Fruit fly (Drosophila melanogaster) whole organism, prepupa: ENCODE measurements around the gene CG6726.

Experiments used
- Blimp-1 ChIP-seq: fragments of 200-800 bp; sonication (Bioruptor generic); optimal IDR thresholded peaks from 3 replicates; lab custom pipeline; 2017; ENCODE audit warnings: missing biosample characterization, missing genetic modification characterization, mild to moderate bottlenecking, moderate library complexity, missing genetic modification reagents
- CG10631 ChIP-seq: fragments of 200-800 bp; sonication (Bioruptor generic); optimal IDR thresholded peaks from 2 replicates; lab custom pipeline; 2016; ENCODE audit warnings: missing biosample characterization, missing genetic modification characterization
- CG10669 ChIP-seq: fragments of 200-800 bp; sonication (Bioruptor generic); optimal IDR thresholded peaks from 3 replicates; lab custom pipeline; 2018; ENCODE audit warnings: missing biosample characterization, mild to moderate bottlenecking, missing genetic modification characterization, moderate library complexity
- CG11294 ChIP-seq: fragments of 200-800 bp; sonication (Bioruptor generic); IDR thresholded peaks from 2 replicates; pipeline ENCODE4 v1.3.6; 2022; ENCODE audit warnings: missing biosample characterization, missing genetic modification characterization
- CG11762 ChIP-seq: fragments of 200-800 bp; sonication (Bioruptor generic); optimal IDR thresholded peaks from 3 replicates; lab custom pipeline; 2016; ENCODE audit warnings: missing biosample characterization, missing genetic modification characterization; ENCODE audit not compliant: insufficient read depth
- CG11902 ChIP-seq: fragments of 200-800 bp; sonication (Bioruptor generic); optimal IDR thresholded peaks from 3 replicates; lab custom pipeline; 2016; ENCODE audit warnings: missing biosample characterization, missing genetic modification characterization
- CG15336 ChIP-seq: fragments of 200-800 bp; sonication (Bioruptor generic); IDR thresholded peaks from 2 replicates; pipeline ENCODE4 v1.3.6; 2022; ENCODE audit warnings: missing biosample characterization, missing genetic modification characterization
- CG1621 ChIP-seq: fragments of 200-800 bp; sonication (Bioruptor generic); optimal IDR thresholded peaks from 3 replicates; lab custom pipeline; 2018; ENCODE audit warnings: missing biosample characterization, mild to moderate bottlenecking, missing genetic modification characterization
- CG16779 ChIP-seq: fragments of 200-800 bp; sonication (Bioruptor generic); optimal IDR thresholded peaks from 3 replicates; lab custom pipeline; 2017; ENCODE audit warnings: missing biosample characterization, mild to moderate bottlenecking, missing genetic modification characterization
- CG3032 ChIP-seq: fragments of 200-800 bp; optimal IDR thresholded peaks from 2 replicates; lab custom pipeline; 2019; ENCODE audit warnings: missing biosample characterization, mild to moderate bottlenecking, missing genetic modification characterization, moderate library complexity
- CG31627 ChIP-seq: fragments of 200-800 bp; sonication (Bioruptor generic); optimal IDR thresholded peaks from 3 replicates; lab custom pipeline; 2016; ENCODE audit warnings: missing biosample characterization, missing genetic modification characterization
- CG32006 ChIP-seq: fragments of 200-800 bp; sonication (Bioruptor generic); optimal IDR thresholded peaks from 3 replicates; lab custom pipeline; 2017; ENCODE audit warnings: missing biosample characterization, mild to moderate bottlenecking, missing genetic modification characterization
- CG4318 ChIP-seq: fragments of 200-800 bp; sonication (Bioruptor generic); optimal IDR thresholded peaks from 3 replicates; lab custom pipeline; 2017; ENCODE audit warnings: missing biosample characterization, mild to moderate bottlenecking, missing genetic modification characterization
- CG6163 ChIP-seq: fragments of 200-800 bp; sonication (Bioruptor generic); IDR thresholded peaks from 3 replicates; pipeline ENCODE4 v1.3.6; 2022; ENCODE audit warnings: missing biosample characterization, missing genetic modification characterization
- CG6792 ChIP-seq: fragments of 200-800 bp; sonication (Bioruptor generic); optimal IDR thresholded peaks from 3 replicates; lab custom pipeline; 2016; ENCODE audit warnings: missing biosample characterization, missing genetic modification characterization
- CG6854 ChIP-seq: fragments of 200-800 bp; sonication (Bioruptor generic); optimal IDR thresholded peaks from 2 replicates; lab custom pipeline; 2017; ENCODE audit warnings: missing biosample characterization, mild to moderate bottlenecking, missing genetic modification characterization
- CG7368 ChIP-seq: fragments of 200-800 bp; sonication (Bioruptor generic); optimal IDR thresholded peaks from 3 replicates; lab custom pipeline; 2016; ENCODE audit warnings: missing biosample characterization, missing genetic modification characterization
- CG8319 ChIP-seq: fragments of 200-800 bp; sonication (Bioruptor generic); optimal IDR thresholded peaks from 3 replicates; lab custom pipeline; 2016; ENCODE audit warnings: missing biosample characterization, missing genetic modification characterization
- CG8632 ChIP-seq: fragments of 200-800 bp; sonication (Bioruptor generic); optimal IDR thresholded peaks from 3 replicates; lab custom pipeline; 2016; ENCODE audit warnings: missing biosample characterization, missing genetic modification characterization
- CG9139 ChIP-seq: fragments of 200-800 bp; sonication (Bioruptor generic); optimal IDR thresholded peaks from 3 replicates; lab custom pipeline; 2017; ENCODE audit warnings: missing biosample characterization, mild to moderate bottlenecking, missing genetic modification characterization
- Eip75B ChIP-seq: fragments of 200-800 bp; sonication (Bioruptor generic); optimal IDR thresholded peaks from 3 replicates; lab custom pipeline; 2016; ENCODE audit warnings: missing biosample characterization, missing genetic modification characterization
- Eip78C ChIP-seq: fragments of 200-800 bp; sonication (Bioruptor generic); peaks from one replicate; lab custom pipeline; 2016; ENCODE audit warnings: missing biosample characterization, missing genetic modification characterization
- Eip93F ChIP-seq: fragments of 200-800 bp; sonication (Bioruptor generic); optimal IDR thresholded peaks from 2 replicates; lab custom pipeline; 2016; ENCODE audit warnings: missing biosample characterization, mild to moderate bottlenecking, missing genetic modification characterization
- Ets21C ChIP-seq: fragments of 200-800 bp; sonication (Bioruptor generic); optimal IDR thresholded peaks from 3 replicates; lab custom pipeline; 2016; ENCODE audit warnings: missing biosample characterization, missing genetic modification characterization
- Hr39 ChIP-seq: fragments of 200-800 bp; sonication (Bioruptor generic); optimal IDR thresholded peaks from 2 replicates; lab custom pipeline; 2016; ENCODE audit warnings: missing biosample characterization, missing genetic modification characterization
- Hr4 ChIP-seq: fragments of 200-800 bp; sonication (Bioruptor generic); optimal IDR thresholded peaks from 3 replicates; lab custom pipeline; 2016; ENCODE audit warnings: missing biosample characterization, missing genetic modification characterization
- Lpt ChIP-seq: fragments of 200-800 bp; sonication (Bioruptor generic); optimal IDR thresholded peaks from 3 replicates; lab custom pipeline; 2016; ENCODE audit warnings: missing biosample characterization, missing genetic modification characterization
- Met ChIP-seq: fragments of 200-800 bp; sonication (Bioruptor generic); optimal IDR thresholded peaks from 3 replicates; lab custom pipeline; 2016; ENCODE audit warnings: missing biosample characterization, missing genetic modification characterization
- OdsH ChIP-seq: fragments of 200-800 bp; sonication (Bioruptor generic); optimal IDR thresholded peaks from 3 replicates; lab custom pipeline; 2016; ENCODE audit warnings: missing biosample characterization, missing genetic modification characterization
- Smox ChIP-seq: fragments of 200-800 bp; sonication (Bioruptor generic); optimal IDR thresholded peaks from 3 replicates; lab custom pipeline; 2016; ENCODE audit warnings: missing biosample characterization, missing genetic modification characterization
- Sox14 ChIP-seq: fragments of 200-800 bp; sonication (Bioruptor generic); optimal IDR thresholded peaks from 3 replicates; lab custom pipeline; 2016; ENCODE audit warnings: missing biosample characterization, missing genetic modification characterization
- Sox15 ChIP-seq: fragments of 200-800 bp; sonication (Bioruptor generic); optimal IDR thresholded peaks from 3 replicates; lab custom pipeline; 2016; ENCODE audit warnings: missing biosample characterization, missing genetic modification characterization
- achi ChIP-seq: fragments of 200-800 bp; sonication (Bioruptor generic); optimal IDR thresholded peaks from 3 replicates; lab custom pipeline; 2016; ENCODE audit warnings: missing biosample characterization, missing genetic modification characterization
- cyc ChIP-seq: fragments of 200-800 bp; sonication (Bioruptor generic); optimal IDR thresholded peaks from 3 replicates; lab custom pipeline; 2016; ENCODE audit warnings: missing biosample characterization, missing genetic modification characterization
- dac ChIP-seq: fragments of 200-800 bp; sonication (Bioruptor generic); optimal IDR thresholded peaks from 2 replicates; lab custom pipeline; 2017; ENCODE audit warnings: missing biosample characterization, mild to moderate bottlenecking, missing genetic modification characterization
- dsx ChIP-seq: fragments of 200-800 bp; optimal IDR thresholded peaks from 3 replicates; lab custom pipeline; 2019; ENCODE audit warnings: missing biosample characterization, mild to moderate bottlenecking, missing genetic modification characterization, moderate library complexity; ENCODE audit not compliant: poor library complexity, severe bottlenecking
- eg ChIP-seq: fragments of 200-800 bp; sonication (Bioruptor generic); IDR thresholded peaks from 3 replicates; pipeline ENCODE4 v1.3.6; 2022; ENCODE audit warnings: missing biosample characterization, missing genetic modification characterization
- esn ChIP-seq: fragments of 200-800 bp; sonication (Bioruptor generic); optimal IDR thresholded peaks from 2 replicates; lab custom pipeline; 2016; ENCODE audit warnings: missing biosample characterization, mild to moderate bottlenecking, missing genetic modification characterization, moderate library complexity
- fd59A ChIP-seq: fragments of 200-800 bp; sonication (Bioruptor generic); optimal IDR thresholded peaks from 2 replicates; lab custom pipeline; 2017; ENCODE audit warnings: missing biosample characterization, mild to moderate bottlenecking, missing genetic modification characterization, missing genetic modification reagents
- fkh ChIP-seq: fragments of 200-800 bp; sonication (Bioruptor generic); optimal IDR thresholded peaks from 3 replicates; lab custom pipeline; 2017; ENCODE audit warnings: missing biosample characterization, mild to moderate bottlenecking, missing genetic modification characterization, moderate library complexity
- lz ChIP-seq: fragments of 200-800 bp; sonication (Bioruptor generic); optimal IDR thresholded peaks from 3 replicates; lab custom pipeline; 2016; ENCODE audit warnings: missing biosample characterization, missing genetic modification characterization
- net ChIP-seq: fragments of 200-800 bp; sonication (Bioruptor generic); optimal IDR thresholded peaks from 3 replicates; lab custom pipeline; 2016; ENCODE audit warnings: missing biosample characterization, missing genetic modification characterization
- pdm3 ChIP-seq: fragments of 200-800 bp; sonication (Bioruptor generic); optimal IDR thresholded peaks from 3 replicates; lab custom pipeline; 2016; ENCODE audit warnings: missing biosample characterization, missing genetic modification characterization
- salr ChIP-seq, 2 experiments: fragments of 200-800 bp; sonication (Bioruptor generic); optimal IDR thresholded peaks; 3 replicates each; lab custom pipeline; 2016 to 2018; ENCODE audit warnings: missing biosample characterization in 2 of 2, missing genetic modification characterization in 2 of 2, mild to moderate bottlenecking in 1 of 2
- ss ChIP-seq, 2 experiments: fragments of 200-800 bp; sonication (Bioruptor generic); optimal IDR thresholded peaks; 2 replicates in 1 of 2; 3 replicates in 1 of 2; lab custom pipeline; 2017 to 2018; ENCODE audit warnings: mild to moderate bottlenecking in 2 of 2, missing biosample characterization in 2 of 2, missing genetic modification characterization in 2 of 2, moderate library complexity in 1 of 2
- svp ChIP-seq: fragments of 200-800 bp; sonication (Bioruptor generic); peaks from one replicate; lab custom pipeline; 2016; ENCODE audit warnings: missing biosample characterization, missing genetic modification characterization
- vri ChIP-seq: fragments of 200-800 bp; sonication (Bioruptor generic); optimal IDR thresholded peaks from 3 replicates; lab custom pipeline; 2016; ENCODE audit warnings: missing biosample characterization, mild to moderate bottlenecking, missing genetic modification characterization

CG6726 gene

DNA sequence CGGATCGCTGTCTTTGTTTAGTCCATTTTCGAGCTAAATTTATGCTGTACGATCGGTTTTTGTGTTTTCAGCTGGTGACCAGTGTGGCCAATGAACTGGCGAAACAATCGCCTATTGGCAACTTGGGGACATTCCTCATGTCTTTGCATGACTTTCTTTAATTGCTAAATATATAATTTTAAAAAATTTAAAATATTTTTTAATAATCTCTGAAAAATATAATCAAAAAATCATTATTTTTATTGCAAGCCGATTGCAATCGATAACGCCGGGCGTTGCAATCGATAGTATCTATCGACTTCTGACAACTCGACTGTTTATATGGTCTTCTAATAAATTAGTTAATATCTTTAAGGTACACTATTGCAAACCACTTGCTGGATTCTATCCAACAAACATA lies 30.3 kb upstream of the CG6726 start, which contains the start of the genes sav and Ublcp1 (continued):
- no peak for TF ChIP-seq dac
- peak; percentile 91 for TF ChIP-seq achi (GFP tag; lab: Kevin White, UChicago)
- TF ChIP-seq ss (GFP tag; optimal IDR thresholded peaks at IDR 0.05; lab: Kevin White, UChicago) = no peak
- no peak for TF ChIP-seq CG11762 (GFP tag; lab: Kevin White, UChicago)
- TF ChIP-seq eg (GFP tag; lab: Robert Waterston, UW) = no peak
- TF ChIP-seq Ets21C (GFP tag; lab: Kevin White, UChicago) = no peak
- TF ChIP-seq fkh = no peak
- TF ChIP-seq CG8319 (GFP tag; lab: Kevin White, UChicago) = no peak
- TF ChIP-seq Eip93F = no peak
- TF ChIP-seq CG32006 (GFP tag; lab: Kevin White, UChicago) = no peak
- TF ChIP-seq svp = peak; percentile 50
- TF ChIP-seq CG3032 = no peak
- no peak for TF ChIP-seq CG7368 (GFP tag; lab: Kevin White, UChicago)
- peak; percentile 47 for TF ChIP-seq esn (GFP tag; lab: Kevin White, UChicago)
- TF ChIP-seq Lpt (GFP tag; lab: Kevin White, UChicago) = no peak
- no peak for TF ChIP-seq fd59A (GFP tag; lab: Kevin White, UChicago)
- TF ChIP-seq OdsH = no peak
- TF ChIP-seq Blimp-1 = no peak
- TF ChIP-seq salr (GFP tag; optimal IDR thresholded peaks at IDR 0.05; lab: Kevin White, UChicago) = no peak
- TF ChIP-seq CG10669 (GFP tag; lab: Kevin White, UChicago) = no peak
- TF ChIP-seq Sox15 = no peak
- TF ChIP-seq Eip78C (GFP tag; lab: Kevin White, UChicago) = no peak
- no peak for TF ChIP-seq CG11902
- no peak for TF ChIP-seq net (GFP tag; lab: Kevin White, UChicago)
- no peak for TF ChIP-seq cyc (GFP tag; lab: Kevin White, UChicago)
- no peak for TF ChIP-seq Met
- TF ChIP-seq CG6792 (GFP tag; lab: Kevin White, UChicago) = no peak
- no peak for TF ChIP-seq CG9139 (GFP tag; lab: Kevin White, UChicago)
- TF ChIP-seq CG8632 (GFP tag; lab: Kevin White, UChicago) = no peak
- no peak for TF ChIP-seq lz (GFP tag; lab: Kevin White, UChicago)
- TF ChIP-seq CG6854 (GFP tag; lab: Kevin White, UChicago) = no peak
- TF ChIP-seq CG16779 = no peak
- no peak for TF ChIP-seq CG15336 (GFP tag; lab: Robert Waterston, UW)
- no peak for TF ChIP-seq CG1621 (tag; lab: Kevin White, UChicago)

DNA sequence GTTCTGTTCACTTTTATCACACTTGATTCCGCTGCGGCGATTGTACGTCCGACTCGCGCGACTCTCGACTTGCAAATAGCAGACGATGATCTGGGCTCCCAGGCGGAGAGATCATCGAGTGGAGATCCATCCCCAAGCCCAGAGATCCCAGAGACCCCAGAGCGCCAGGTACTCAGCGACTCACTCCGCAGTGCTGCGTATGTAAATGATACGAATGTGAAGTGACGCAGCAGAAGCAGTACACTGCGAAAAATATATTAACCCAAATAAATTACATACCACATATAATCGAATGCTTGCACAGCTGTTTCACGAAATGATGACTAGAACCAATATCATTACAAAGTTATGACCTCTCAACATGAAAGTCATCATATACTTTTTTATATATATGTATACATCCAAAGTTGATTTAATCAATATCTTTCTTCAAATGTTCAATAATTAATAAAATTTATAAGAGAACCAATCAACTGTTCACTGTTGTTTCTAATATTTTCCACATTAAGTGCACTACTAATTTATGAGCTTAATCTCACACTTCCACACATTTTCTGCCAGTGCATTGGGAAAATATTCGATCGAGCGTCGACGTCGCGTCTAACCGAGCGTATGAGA lies 24.2 kb upstream of the CG6726 start, which contains the start of gene CG17111:
CG17111 (minus strand) TSS at position 51 of the 618 bp plus-strand sequence.
- TF ChIP-seq Eip75B (GFP tag; lab: Kevin White, UChicago) (no peak), net (GFP tag; lab: Kevin White, UChicago) (no peak), CG31627 (GFP tag; lab: Kevin White, UChicago) (no peak), CG32006 (GFP tag; lab: Kevin White, UChicago) (peak; percentile 49), Sox14 (GFP tag; lab: Kevin White, UChicago) (no peak), CG11294 (GFP tag; lab: Robert Waterston, UW) (no peak), Met (peak; percentile 13), eg (GFP tag; lab: Robert Waterston, UW) (no peak), Smox (GFP tag; lab: Kevin White, UChicago) (peak; percentile 4), ss (GFP tag; optimal IDR thresholded peaks at IDR 0.05; lab: Kevin White, UChicago) (no peak), CG3032 (no peak), CG1621 (tag; lab: Kevin White, UChicago) (no peak), OdsH (peak; percentile 20), achi (GFP tag; lab: Kevin White, UChicago) (peak; percentile 13), vri (no peak), Eip93F (no peak), CG6854 (GFP tag; lab: Kevin White, UChicago) (no peak), fkh (no peak), CG8319 (GFP tag; lab: Kevin White, UChicago) (no peak), dsx (no peak), CG10631 (GFP tag; lab: Kevin White, UChicago) (peak; percentile 7), CG4318 (GFP tag; lab: Kevin White, UChicago) (no peak), CG6163 (GFP tag; lab: Robert Waterston, UW) (no peak), Hr39 (no peak), Hr4 (GFP tag; lab: Kevin White, UChicago) (peak; percentile 25), CG15336 (GFP tag; lab: Robert Waterston, UW) (no peak), svp (peak; percentile 46), salr (GFP tag; optimal IDR thresholded peaks at IDR 0.05; lab: Kevin White, UChicago) (no peak), pdm3 (GFP tag; lab: Kevin White, UChicago) (no peak)
